Fruit fly (Drosophila melanogaster) whole organism, embryonic: ENCODE measurements around the gene CG31549.
A peak's percentile ranks its signal among the peaks of the same experiment; 100 is the strongest.

Source experiments
- Ada2b ChIP-seq: fragments of 200-800 bp; sonication (Bioruptor generic); IDR thresholded peaks from 2 replicates; pipeline ENCODE4 v1.3.6; 2022; ENCODE audit warnings: missing biosample characterization, missing genetic modification characterization
- Asciz ChIP-seq: fragments of 200-800 bp; sonication (Bioruptor generic); optimal IDR thresholded peaks from 2 replicates; lab custom pipeline; 2017; ENCODE audit warnings: missing biosample characterization, mild to moderate bottlenecking, missing genetic modification characterization, missing genetic modification reagents
- Atf6 ChIP-seq: fragments of 200-800 bp; sonication (Bioruptor generic); IDR thresholded peaks from 2 replicates; pipeline ENCODE4 v1.3.6; 2022; ENCODE audit warnings: missing biosample characterization, missing genetic modification characterization
- CG10267 ChIP-seq: fragments of 200-800 bp; sonication (Bioruptor generic); optimal IDR thresholded peaks from 2 replicates; lab custom pipeline; 2018; ENCODE audit warnings: missing biosample characterization, mild to moderate bottlenecking, missing genetic modification characterization, moderate library complexity
- CG10979 ChIP-seq: fragments of 200-800 bp; sonication (Bioruptor generic); optimal IDR thresholded peaks from 2 replicates; lab custom pipeline; 2018; ENCODE audit warnings: missing biosample characterization, mild to moderate bottlenecking, missing genetic modification characterization, moderate library complexity
- CG11504 ChIP-seq: fragments of 200-800 bp; sonication (Bioruptor generic); optimal IDR thresholded peaks from 3 replicates; lab custom pipeline; 2019; ENCODE audit warnings: missing biosample characterization, mild to moderate bottlenecking, missing genetic modification characterization, moderate library complexity
- CG13287 ChIP-seq: fragments of 200-800 bp; sonication (Bioruptor generic); IDR thresholded peaks from 2 replicates; pipeline ENCODE4 v1.3.6; 2022; ENCODE audit warnings: missing biosample characterization, missing genetic modification characterization; ENCODE audit not compliant: partially characterized antibody
- CG13894 ChIP-seq: fragments of 200-800 bp; sonication (Bioruptor generic); optimal IDR thresholded peaks from 3 replicates; lab custom pipeline; 2018; ENCODE audit warnings: missing biosample characterization, mild to moderate bottlenecking, missing genetic modification characterization, moderate library complexity
- CG15696 ChIP-seq: fragments of 200-800 bp; sonication (Bioruptor generic); optimal IDR thresholded peaks from 2 replicates; lab custom pipeline; 2019; ENCODE audit warnings: missing biosample characterization, mild to moderate bottlenecking, missing genetic modification characterization, moderate library complexity
- CG1603 ChIP-seq: fragments of 200-800 bp; sonication (Bioruptor generic); optimal IDR thresholded peaks from 2 replicates; lab custom pipeline; 2019; ENCODE audit warnings: missing biosample characterization, mild to moderate bottlenecking, missing genetic modification characterization, moderate library complexity
- CG16815 ChIP-seq: fragments of 200-800 bp; sonication (Bioruptor generic); optimal IDR thresholded peaks from 3 replicates; lab custom pipeline; 2017; ENCODE audit warnings: missing biosample characterization, mild to moderate bottlenecking, missing genetic modification characterization
- CG2199 ChIP-seq: fragments of 200-800 bp; sonication (Bioruptor generic); IDR thresholded peaks from 3 replicates; pipeline ENCODE4 v1.3.6; 2022; ENCODE audit warnings: missing biosample characterization, missing genetic modification characterization
- CG3281 ChIP-seq: fragments of 200-800 bp; sonication (Bioruptor generic); optimal IDR thresholded peaks from 3 replicates; lab custom pipeline; 2017; ENCODE audit warnings: missing biosample characterization, mild to moderate bottlenecking, missing genetic modification characterization
- CG4360 ChIP-seq: fragments of 200-800 bp; sonication (Bioruptor generic); IDR thresholded peaks from 2 replicates; pipeline ENCODE4 v1.3.6; 2022; ENCODE audit warnings: missing biosample characterization, missing genetic modification characterization
- CG6254 ChIP-seq: fragments of 200-800 bp; sonication (Bioruptor generic); optimal IDR thresholded peaks from 3 replicates; lab custom pipeline; 2017; ENCODE audit warnings: mild to moderate bottlenecking, missing biosample characterization, missing genetic modification reagents, missing genetic modification characterization
- CG7928 ChIP-seq: fragments of 200-800 bp; sonication (Bioruptor generic); optimal IDR thresholded peaks from 2 replicates; lab custom pipeline; 2017; ENCODE audit warnings: missing biosample characterization, mild to moderate bottlenecking, missing genetic modification characterization
- CG8290 ChIP-seq, 3 experiments: fragments of 200-800 bp; sonication (Bioruptor generic); optimal IDR thresholded peaks; 2 replicates each; lab custom pipeline; 2016 to 2019; ENCODE audit warnings: missing biosample characterization in 3 of 3, missing genetic modification characterization in 3 of 3, mild to moderate bottlenecking in 2 of 3, moderate library complexity in 1 of 3
- CG9437 ChIP-seq: fragments of 200-800 bp; sonication (Bioruptor generic); optimal IDR thresholded peaks from 2 replicates; lab custom pipeline; 2018; ENCODE audit warnings: missing biosample characterization, mild to moderate bottlenecking, missing genetic modification characterization
- CG9609 ChIP-seq: fragments of 200-800 bp; sonication (Bioruptor generic); optimal IDR thresholded peaks from 3 replicates; lab custom pipeline; 2016; ENCODE audit warnings: missing biosample characterization, missing genetic modification characterization
- CG9817 ChIP-seq: fragments of 200-800 bp; sonication (Bioruptor generic); optimal IDR thresholded peaks from 2 replicates; lab custom pipeline; 2018; ENCODE audit warnings: missing biosample characterization, mild to moderate bottlenecking, missing genetic modification characterization, moderate library complexity
- CG9932 ChIP-seq: fragments of 200-800 bp; sonication (Bioruptor generic); IDR thresholded peaks from 2 replicates; pipeline ENCODE4 v1.3.6; 2022; ENCODE audit warnings: missing biosample characterization, missing genetic modification characterization
- D19A ChIP-seq: fragments of 200-800 bp; optimal IDR thresholded peaks from 3 replicates; lab custom pipeline; 2019; ENCODE audit warnings: missing biosample characterization, mild to moderate bottlenecking, missing genetic modification characterization, moderate library complexity
- Dip2 ChIP-seq: fragments of 200-800 bp; sonication (Bioruptor generic); IDR thresholded peaks from 2 replicates; pipeline ENCODE4 v1.3.6; 2022; ENCODE audit warnings: missing biosample characterization, missing genetic modification characterization
- Doc2 ChIP-seq: fragments of 200-800 bp; sonication (Bioruptor generic); IDR thresholded peaks from 2 replicates; pipeline ENCODE4 v1.3.6; 2022; ENCODE audit warnings: missing biosample characterization, missing genetic modification characterization
- Eip74EF ChIP-seq, 2 experiments: fragments of 200-800 bp in 1 of 2; fragments of >200 bp in 1 of 2; sonication (Bioruptor generic) in 1 of 2; optimal IDR thresholded peaks; 2 replicates each; lab custom pipeline; 2017 to 2019; ENCODE audit warnings: missing biosample characterization in 2 of 2, missing genetic modification characterization in 2 of 2, mild to moderate bottlenecking in 1 of 2, moderate library complexity in 1 of 2
- Hr78 ChIP-seq, 2 experiments: fragments of 200-800 bp in 1 of 2; fragments of >200 bp in 1 of 2; sonication (Bioruptor generic) in 1 of 2; optimal IDR thresholded peaks; 2 replicates each; lab custom pipeline; 2017 to 2019; ENCODE audit warnings: missing biosample characterization in 2 of 2, missing genetic modification characterization in 2 of 2, mild to moderate bottlenecking in 1 of 2, moderate library complexity in 1 of 2
- Lpt ChIP-seq: fragments of >200 bp; optimal IDR thresholded peaks from 2 replicates; lab custom pipeline; 2018; ENCODE audit warnings: missing biosample characterization, missing genetic modification characterization
- Nf-YB ChIP-seq: fragments of 200-800 bp; sonication (Bioruptor generic); optimal IDR thresholded peaks from 3 replicates; lab custom pipeline; 2019; ENCODE audit warnings: missing biosample characterization, mild to moderate bottlenecking, missing genetic modification characterization, moderate library complexity
- Pdp1 ChIP-seq, 2 experiments: fragments of 200-800 bp; sonication (Bioruptor generic); optimal IDR thresholded peaks; 3 replicates each; lab custom pipeline; 2016; ENCODE audit warnings: missing biosample characterization in 2 of 2, missing genetic modification characterization in 2 of 2, mild to moderate bottlenecking in 1 of 2, moderate library complexity in 1 of 2
- Six4 ChIP-seq: fragments of 200-800 bp; sonication (Bioruptor generic); optimal IDR thresholded peaks from 2 replicates; lab custom pipeline; 2016; ENCODE audit warnings: missing biosample characterization, missing genetic modification characterization
- chm ChIP-seq: fragments of 200-800 bp; sonication (Bioruptor generic); IDR thresholded peaks from 2 replicates; pipeline ENCODE4 v1.3.6; 2022; ENCODE audit warnings: missing biosample characterization, missing genetic modification characterization
- croc ChIP-seq: fragments of 200-800 bp; sonication (Bioruptor generic); conservative IDR thresholded peaks from 3 replicates; pipeline ENCODE4 v1.3.6; 2022; ENCODE audit warnings: missing biosample characterization, missing genetic modification characterization
- ewg ChIP-seq: fragments of 200-800 bp; sonication (Bioruptor generic); optimal IDR thresholded peaks from 3 replicates; lab custom pipeline; 2017; ENCODE audit warnings: mild to moderate bottlenecking, missing biosample characterization, missing genetic modification reagents, missing genetic modification characterization
- gem ChIP-seq: fragments of 200-800 bp; sonication (Bioruptor generic); optimal IDR thresholded peaks from 2 replicates; lab custom pipeline; 2019; ENCODE audit warnings: missing biosample characterization, mild to moderate bottlenecking, missing genetic modification characterization, moderate library complexity
- her ChIP-seq: fragments of 200-800 bp; sonication (Bioruptor generic); optimal IDR thresholded peaks from 2 replicates; lab custom pipeline; 2016; ENCODE audit warnings: missing biosample characterization, missing genetic modification characterization
- lmd ChIP-seq: fragments of 200-800 bp; sonication (Bioruptor generic); IDR thresholded peaks from 2 replicates; pipeline ENCODE4 v1.3.6; 2022; ENCODE audit warnings: missing biosample characterization, missing genetic modification characterization
- lola ChIP-seq, 3 experiments: fragments of >200 bp in 2 of 3; fragments of 200-800 bp in 1 of 3; sonication (Bioruptor generic) in 1 of 3; optimal IDR thresholded peaks; 2 replicates each; lab custom pipeline; 2017 to 2019; ENCODE audit warnings: missing biosample characterization in 3 of 3, missing genetic modification characterization in 3 of 3, mild to moderate bottlenecking in 1 of 3, moderate library complexity in 1 of 3
- nom ChIP-seq: fragments of 200-800 bp; sonication (Bioruptor generic); optimal IDR thresholded peaks from 2 replicates; lab custom pipeline; 2017; ENCODE audit warnings: missing biosample characterization, missing genetic modification characterization, mild to moderate bottlenecking, moderate library complexity, missing genetic modification reagents
- p53 ChIP-seq: fragments of 200-800 bp; sonication (Bioruptor generic); optimal IDR thresholded peaks from 2 replicates; lab custom pipeline; 2016; ENCODE audit warnings: missing biosample characterization, missing genetic modification characterization
- row ChIP-seq: fragments of 200-800 bp; sonication (Bioruptor generic); IDR thresholded peaks from 3 replicates; pipeline ENCODE4 v1.3.6; 2022; ENCODE audit warnings: missing biosample characterization, missing genetic modification characterization
- sc ChIP-seq, 3 experiments: fragments of >200 bp in 2 of 3; fragments of 200-800 bp in 1 of 3; sonication (Bioruptor generic) in 1 of 3; optimal IDR thresholded peaks; 2 replicates in 2 of 3; 3 replicates in 1 of 3; lab custom pipeline; 2017; ENCODE audit warnings: mild to moderate bottlenecking in 1 of 3, missing biosample characterization in 1 of 3, missing genetic modification characterization in 1 of 3, missing genetic modification reagents in 1 of 3
- sens ChIP-seq: fragments of 200-800 bp; sonication (Bioruptor generic); peaks from one replicate; lab custom pipeline; 2016; ENCODE audit warnings: missing biosample characterization, missing genetic modification characterization
- shn ChIP-seq: fragments of 200-800 bp; sonication (Bioruptor generic); optimal IDR thresholded peaks from 3 replicates; lab custom pipeline; 2016; ENCODE audit warnings: missing biosample characterization, missing genetic modification characterization
- stc ChIP-seq: fragments of 200-800 bp; sonication (Bioruptor generic); IDR thresholded peaks from 2 replicates; pipeline ENCODE4 v1.3.6; 2022; ENCODE audit warnings: missing biosample characterization, missing genetic modification characterization
- ttk ChIP-seq: fragments of 200-800 bp; sonication (Bioruptor generic); IDR thresholded peaks from 2 replicates; pipeline ENCODE4 v2.1.2; 2022; ENCODE audit warnings: missing biosample characterization, missing genetic modification characterization
- zen ChIP-seq: fragments of 200-800 bp; sonication (Bioruptor generic); optimal IDR thresholded peaks from 3 replicates; lab custom pipeline; 2018; ENCODE audit warnings: missing biosample characterization, mild to moderate bottlenecking, missing genetic modification characterization, moderate library complexity
- zen2 ChIP-seq: fragments of 200-800 bp; sonication (Bioruptor generic); IDR thresholded peaks from 3 replicates; pipeline ENCODE4 v1.3.6; 2022; ENCODE audit warnings: missing biosample characterization, missing genetic modification characterization; ENCODE audit not compliant: partially characterized antibody

Gene CG31549

dm6 chr3R:5587863-5588519 lies 44.0 kb upstream of the CG31549 start, which contains the start of gene CG2926 (continued):
- 0 out of 2 replicates have a peak, but pooled peaks have one; percentile 9 for TF ChIP-seq stc (GFP tag; lab: Robert Waterston, UW)
- TF ChIP-seq sc (optimal IDR thresholded peaks at IDR 0.05; lab: Kevin White, UChicago): no peak
- no peak for TF ChIP-seq sc (GFP tag; optimal IDR thresholded peaks at IDR 0.05; lab: Kevin White, UChicago)
- no peak for TF ChIP-seq CG1603
- TF ChIP-seq CG10979 (tag; lab: Kevin White, UChicago): no peak
- peak; percentile 55 for TF ChIP-seq her (GFP tag; lab: Kevin White, UChicago)
- no peak for TF ChIP-seq CG10267 (tag; lab: Kevin White, UChicago)
- TF ChIP-seq CG9817: no peak
- TF ChIP-seq shn (GFP tag; lab: Kevin White, UChicago): peak; percentile 58
- TF ChIP-seq sens (GFP tag; lab: Kevin White, UChicago): no peak
- TF ChIP-seq gem (tag; lab: Kevin White, UChicago): no peak
- TF ChIP-seq D19A (tag; lab: Kevin White, UChicago): peak; percentile 100
- TF ChIP-seq CG4360 (GFP tag; lab: Robert Waterston, UW): no peak
- TF ChIP-seq ewg (GFP tag; lab: Kevin White, UChicago): no peak
- TF ChIP-seq p53: no peak
- 0 out of 2 replicates have a peak, but pooled peaks have one; percentile 5 for TF ChIP-seq Ada2b (GFP tag; lab: Robert Waterston, UW)
- peak; percentile 90 for TF ChIP-seq row (GFP tag; lab: Robert Waterston, UW)
- no peak for TF ChIP-seq CG8290 (GFP tag; optimal IDR thresholded peaks at IDR 0.05; lab: Kevin White, UChicago)
- TF ChIP-seq CG8290 (tag; optimal IDR thresholded peaks at IDR 0.05; lab: Kevin White, UChicago): no peak
- TF ChIP-seq chm (GFP tag; lab: Robert Waterston, UW): peak; percentile 55
- no peak for TF ChIP-seq nom (GFP tag; lab: Kevin White, UChicago)
- no peak for TF ChIP-seq Lpt (GFP tag; lab: Kevin White, UChicago)
- TF ChIP-seq Doc2 (GFP tag; lab: Robert Waterston, UW): no peak
- TF ChIP-seq CG9932 (GFP tag; lab: Robert Waterston, UW): peak; percentile 79
- TF ChIP-seq zen2 (GFP tag; lab: Robert Waterston, UW): peak; percentile 79
- TF ChIP-seq Nf-YB (GFP tag; lab: Kevin White, UChicago): no peak
- TF ChIP-seq CG11504 (tag; lab: Kevin White, UChicago): no peak
- TF ChIP-seq CG16815: no peak
- TF ChIP-seq CG3281 (GFP tag; lab: Kevin White, UChicago): no peak
- no peak for TF ChIP-seq Hr78 (GFP tag; optimal IDR thresholded peaks at IDR 0.05; lab: Kevin White, UChicago)
- TF ChIP-seq CG7928 (GFP tag; lab: Kevin White, UChicago): peak; percentile 6
- no peak for TF ChIP-seq Asciz
- peak; percentile 58 for TF ChIP-seq Atf6 (GFP tag; lab: Robert Waterston, UW)
- peak; percentile 40 for TF ChIP-seq CG9437
- TF ChIP-seq Pdp1 (GFP tag; optimal IDR thresholded peaks at IDR 0.05; lab: Kevin White, UChicago): peak in 1 of 2 experiments; percentile 26
- no peak for TF ChIP-seq Dip2 (GFP tag; lab: Robert Waterston, UW)
- TF ChIP-seq lmd (GFP tag; lab: Robert Waterston, UW): no peak; the same call in 1 of the 2 replicates
- TF ChIP-seq CG9609 (GFP tag; lab: Kevin White, UChicago): peak; percentile 44
- TF ChIP-seq Six4 (GFP tag; lab: Kevin White, UChicago): no peak
- TF ChIP-seq zen: no peak
- no peak for TF ChIP-seq CG13894 (tag; lab: Kevin White, UChicago)
- no peak for TF ChIP-seq Eip74EF (GFP tag; optimal IDR thresholded peaks at IDR 0.05; lab: Kevin White, UChicago)
- TF ChIP-seq CG13287: peak; percentile 91
- 0 out of 2 replicates have a peak, but pooled peaks have one; percentile 5 for TF ChIP-seq ttk
- no peak for TF ChIP-seq croc (GFP tag; lab: Robert Waterston, UW)
- TF ChIP-seq CG15696 (tag; lab: Kevin White, UChicago): no peak
- TF ChIP-seq CG2199 (GFP tag; lab: Robert Waterston, UW): no peak
- TF ChIP-seq CG6254: peak; percentile 54
- TF ChIP-seq lola (GFP tag; optimal IDR thresholded peaks at IDR 0.05; lab: Kevin White, UChicago): no peak
